Worm (Caenorhabditis elegans): Measurements from ENCODE around the gene C06B8.2.

- TF ChIP-seq nhr-41 (GFP tag; IDR thresholded peaks at IDR 0.05) (no peak), mdl-1 (tag; optimal IDR thresholded peaks at IDR 0.05) (no peak), unc-130 (GFP tag; optimal IDR thresholded peaks at IDR 0.05) (no peak), spr-3 (GFP tag; optimal IDR thresholded peaks at IDR 0.05) (no peak), aly-2 (tag; optimal IDR thresholded peaks at IDR 0.05) (no peak), dve-1 (tag; optimal IDR thresholded peaks at IDR 0.05; ENCODE audit: insufficient read depth) (no peak), pha-4 (GFP tag; IDR thresholded peaks at IDR 0.05) (no peak), pha-4 (tag; optimal IDR thresholded peaks at IDR 0.05) (no peak), lin-39 (tag; optimal IDR thresholded peaks at IDR 0.05) (no peak), nhr-42 (GFP tag; IDR thresholded peaks at IDR 0.05) (no peak), unc-39 (tag; optimal IDR thresholded peaks at IDR 0.05) (no peak), ama-1 (optimal IDR thresholded peaks at IDR 0.05) (no peak)
Measured at ce11 chrV:15503603-15504002, 25.1 kb upstream of the C06B8.2 start.

Measured in whole organism, L4 larva.